Worm (Caenorhabditis elegans): ENCODE results near the gene gst-13.
A peak's percentile ranks its signal among the peaks of the same experiment; 100 is the strongest.

The gst-13 gene

ce11 chrII:9233813-9234212 is 2.6 kb downstream of the gst-13 start:
- TF ChIP-seq hmbx-1 (tag; optimal IDR thresholded peaks at IDR 0.05) (no peak), ama-1 (optimal IDR thresholded peaks at IDR 0.05) (no peak), ceh-13 (GFP tag; optimal IDR thresholded peaks at IDR 0.05) (no peak), B0310.2 (tag; optimal IDR thresholded peaks at IDR 0.05) (no peak), ets-7 (tag; optimal IDR thresholded peaks at IDR 0.05) (no peak)

ce11 chrII:9236283-9236682 is 5.0 kb downstream of the gst-13 start, which contains the start of gene T26C5.3:
T26C5.3 (plus strand) TSS chrII:9236583.
- TF ChIP-seq scrt-1 (GFP tag; IDR thresholded peaks at IDR 0.05) (no peak), ets-7 (tag; optimal IDR thresholded peaks at IDR 0.05) (no peak), ama-1 (optimal IDR thresholded peaks at IDR 0.05) (no peak), ceh-13 (GFP tag; optimal IDR thresholded peaks at IDR 0.05) (no peak), F13C5.2 (tag; optimal IDR thresholded peaks at IDR 0.05) (no peak), pes-1 (GFP tag; IDR thresholded peaks at IDR 0.05) (no peak), tra-4 (tag; optimal IDR thresholded peaks at IDR 0.05) (no peak), hnd-1 (tag; optimal IDR thresholded peaks at IDR 0.05) (no peak), B0310.2 (tag; optimal IDR thresholded peaks at IDR 0.05) (no peak)

ce11 chrII:9236972-9237371 is 5.7 kb downstream of the gst-13 start:
- no peak for TF ChIP-seq aly-1 (tag; optimal IDR thresholded peaks at IDR 0.05)
- TF ChIP-seq B0310.2 (tag; optimal IDR thresholded peaks at IDR 0.05): no peak
- no peak for TF ChIP-seq ceh-13 (GFP tag; optimal IDR thresholded peaks at IDR 0.05)
- no peak for TF ChIP-seq F13C5.2 (tag; optimal IDR thresholded peaks at IDR 0.05)
- no peak for TF ChIP-seq scrt-1 (GFP tag; IDR thresholded peaks at IDR 0.05)
- TF ChIP-seq flt-1 (GFP tag; IDR thresholded peaks at IDR 0.05): no peak
- no peak for TF ChIP-seq ama-1 (optimal IDR thresholded peaks at IDR 0.05)
- TF ChIP-seq sea-1 (GFP tag; conservative IDR thresholded peaks at IDR 0.05): no peak
- no peak for TF ChIP-seq tbx-37 (GFP tag; conservative IDR thresholded peaks at IDR 0.05)
- no peak for TF ChIP-seq tra-4 (tag; optimal IDR thresholded peaks at IDR 0.05)
- no peak for TF ChIP-seq ets-7 (tag; optimal IDR thresholded peaks at IDR 0.05)
- no peak for TF ChIP-seq hnd-1 (tag; optimal IDR thresholded peaks at IDR 0.05)
- no peak for TF ChIP-seq ceh-36 (tag; optimal IDR thresholded peaks at IDR 0.05)
- TF ChIP-seq pes-1 (GFP tag; IDR thresholded peaks at IDR 0.05): no peak
- TF ChIP-seq hmg-4 (GFP tag; optimal IDR thresholded peaks at IDR 0.05): no peak
- TF ChIP-seq hmbx-1 (tag; optimal IDR thresholded peaks at IDR 0.05): no peak
- no peak for TF ChIP-seq tbx-11 (GFP tag; IDR thresholded peaks at IDR 0.05)

- TF ChIP-seq B0310.2 (tag; optimal IDR thresholded peaks at IDR 0.05): no peak
- TF ChIP-seq pes-1 (GFP tag; IDR thresholded peaks at IDR 0.05): no peak
- TF ChIP-seq tbx-37 (GFP tag; conservative IDR thresholded peaks at IDR 0.05): no peak
- TF ChIP-seq F13C5.2 (tag; optimal IDR thresholded peaks at IDR 0.05): no peak
- no peak for TF ChIP-seq scrt-1 (GFP tag; IDR thresholded peaks at IDR 0.05)
- no peak for TF ChIP-seq tbx-11 (GFP tag; IDR thresholded peaks at IDR 0.05)
- no peak for TF ChIP-seq hnd-1 (tag; optimal IDR thresholded peaks at IDR 0.05)
- no peak for TF ChIP-seq ama-1 (optimal IDR thresholded peaks at IDR 0.05)
- TF ChIP-seq tra-4 (tag; optimal IDR thresholded peaks at IDR 0.05): no peak
Measured at ce11 chrII:9237719-9238118, 6.5 kb downstream of the gst-13 start.

- TF ChIP-seq sea-1 (GFP tag; conservative IDR thresholded peaks at IDR 0.05) (no peak), aly-1 (tag; optimal IDR thresholded peaks at IDR 0.05) (no peak), ceh-36 (tag; optimal IDR thresholded peaks at IDR 0.05) (no peak), tbx-11 (GFP tag; IDR thresholded peaks at IDR 0.05) (no peak), ama-1 (optimal IDR thresholded peaks at IDR 0.05) (no peak), F13C5.2 (tag; optimal IDR thresholded peaks at IDR 0.05) (no peak), pes-1 (GFP tag; IDR thresholded peaks at IDR 0.05) (no peak), ets-7 (tag; optimal IDR thresholded peaks at IDR 0.05) (no peak), flt-1 (GFP tag; IDR thresholded peaks at IDR 0.05) (no peak), tbx-37 (GFP tag; conservative IDR thresholded peaks at IDR 0.05) (no peak)
Measured at ce11 chrII:9241610-9242009, 10.4 kb downstream of the gst-13 start.

- TF ChIP-seq ceh-36 (tag; optimal IDR thresholded peaks at IDR 0.05): no peak
- TF ChIP-seq B0310.2 (tag; optimal IDR thresholded peaks at IDR 0.05): no peak
- TF ChIP-seq flt-1 (GFP tag; IDR thresholded peaks at IDR 0.05): no peak
- TF ChIP-seq F13C5.2 (tag; optimal IDR thresholded peaks at IDR 0.05): peak; percentile 23
Measured at ce11 chrII:9242804-9243203, 11.5 kb downstream of the gst-13 start.

ce11 chrII:9246648-9247047 is 15.4 kb downstream of the gst-13 start, which contains the start of gene T26C5.5:
T26C5.5 (minus strand) TSS chrII:9246748.
- TF ChIP-seq ets-7 (tag; optimal IDR thresholded peaks at IDR 0.05) (no peak), sea-1 (GFP tag; conservative IDR thresholded peaks at IDR 0.05) (no peak), hnd-1 (tag; optimal IDR thresholded peaks at IDR 0.05) (no peak), ceh-36 (tag; optimal IDR thresholded peaks at IDR 0.05) (no peak), F13C5.2 (tag; optimal IDR thresholded peaks at IDR 0.05) (no peak), tra-4 (tag; optimal IDR thresholded peaks at IDR 0.05) (no peak), B0310.2 (tag; optimal IDR thresholded peaks at IDR 0.05) (no peak), aly-1 (tag; optimal IDR thresholded peaks at IDR 0.05) (no peak), ama-1 (optimal IDR thresholded peaks at IDR 0.05) (no peak), ceh-13 (GFP tag; optimal IDR thresholded peaks at IDR 0.05) (no peak), scrt-1 (GFP tag; IDR thresholded peaks at IDR 0.05) (no peak), tbx-11 (GFP tag; IDR thresholded peaks at IDR 0.05) (no peak), tbx-37 (GFP tag; conservative IDR thresholded peaks at IDR 0.05) (no peak), hmbx-1 (tag; optimal IDR thresholded peaks at IDR 0.05) (no peak), pes-1 (GFP tag; IDR thresholded peaks at IDR 0.05) (no peak), hmg-4 (GFP tag; optimal IDR thresholded peaks at IDR 0.05) (no peak), flt-1 (GFP tag; IDR thresholded peaks at IDR 0.05) (no peak)

- TF ChIP-seq sea-1 (GFP tag; conservative IDR thresholded peaks at IDR 0.05): no peak
- no peak for TF ChIP-seq hmbx-1 (tag; optimal IDR thresholded peaks at IDR 0.05)
- no peak for TF ChIP-seq tra-4 (tag; optimal IDR thresholded peaks at IDR 0.05)
- TF ChIP-seq flt-1 (GFP tag; IDR thresholded peaks at IDR 0.05): no peak
- TF ChIP-seq ceh-36 (tag; optimal IDR thresholded peaks at IDR 0.05): no peak
- no peak for TF ChIP-seq aly-1 (tag; optimal IDR thresholded peaks at IDR 0.05)
- TF ChIP-seq ceh-13 (GFP tag; optimal IDR thresholded peaks at IDR 0.05): no peak
- TF ChIP-seq pes-1 (GFP tag; IDR thresholded peaks at IDR 0.05): no peak
Measured at ce11 chrII:9250422-9250821, 19.2 kb downstream of the gst-13 start, which contains the start of gene T26C5.4. T26C5.4 (minus strand) TSS chrII:9250522.
